Fruit fly (Drosophila melanogaster) whole organism, embryonic: ENCODE data around the gene CG7530.

Source experiments
- CG10431 ChIP-seq: fragments of 200-800 bp; sonication (Bioruptor generic); optimal IDR thresholded peaks from 3 replicates; lab custom pipeline; 2018; ENCODE audit warnings: missing biosample characterization, mild to moderate bottlenecking, missing genetic modification characterization
- CG12071 ChIP-seq: fragments of 200-800 bp; sonication (Bioruptor generic); optimal IDR thresholded peaks from 3 replicates; lab custom pipeline; 2018; ENCODE audit warnings: missing biosample characterization, mild to moderate bottlenecking, missing genetic modification characterization
- CG12391 ChIP-seq: fragments of 200-800 bp; sonication (Bioruptor generic); optimal IDR thresholded peaks from 3 replicates; lab custom pipeline; 2018; ENCODE audit warnings: missing biosample characterization, mild to moderate bottlenecking, missing genetic modification characterization, moderate library complexity
- CG15601 ChIP-seq: fragments of 200-800 bp; sonication (Bioruptor generic); optimal IDR thresholded peaks from 3 replicates; lab custom pipeline; 2019; ENCODE audit warnings: missing biosample characterization, mild to moderate bottlenecking, missing genetic modification characterization, moderate library complexity
- CG17385 ChIP-seq: fragments of 200-800 bp; sonication (Bioruptor generic); optimal IDR thresholded peaks from 3 replicates; lab custom pipeline; 2018; ENCODE audit warnings: missing biosample characterization, mild to moderate bottlenecking, missing genetic modification characterization
- CG18011 ChIP-seq: fragments of 200-800 bp; sonication (Bioruptor generic); optimal IDR thresholded peaks from 2 replicates; lab custom pipeline; 2017; ENCODE audit warnings: missing biosample characterization, missing genetic modification characterization, mild to moderate bottlenecking, moderate library complexity, missing genotype
- CG2889 ChIP-seq: fragments of 200-800 bp; sonication (Bioruptor generic); IDR thresholded peaks from 3 replicates; pipeline ENCODE4 v1.3.6; 2022; ENCODE audit warnings: missing biosample characterization, missing genetic modification characterization
- CG3163 ChIP-seq: fragments of 200-800 bp; sonication (Bioruptor generic); optimal IDR thresholded peaks from 3 replicates; lab custom pipeline; 2016; ENCODE audit warnings: missing biosample characterization, missing genetic modification characterization
- CG34422 ChIP-seq: fragments of 200-800 bp; sonication (Bioruptor generic); IDR thresholded peaks from 3 replicates; pipeline ENCODE4 v1.3.6; 2022; ENCODE audit warnings: missing biosample characterization, missing genetic modification characterization
- CG4328 ChIP-seq: fragments of 200-800 bp; sonication (Bioruptor generic); optimal IDR thresholded peaks from 3 replicates; lab custom pipeline; 2017; ENCODE audit warnings: missing biosample characterization, missing genetic modification reagents, missing genetic modification characterization
- CG4360 ChIP-seq: fragments of 200-800 bp; sonication (Bioruptor generic); IDR thresholded peaks from 2 replicates; pipeline ENCODE4 v1.3.6; 2022; ENCODE audit warnings: missing biosample characterization, missing genetic modification characterization
- CG5180 ChIP-seq: fragments of 200-800 bp; sonication (Bioruptor generic); optimal IDR thresholded peaks from 3 replicates; lab custom pipeline; 2017; ENCODE audit warnings: missing biosample characterization, missing genetic modification characterization, mild to moderate bottlenecking, moderate library complexity, missing genetic modification reagents
- CG6854 ChIP-seq: fragments of 200-800 bp; sonication (Bioruptor generic); optimal IDR thresholded peaks from 3 replicates; lab custom pipeline; 2017; ENCODE audit warnings: missing biosample characterization, mild to moderate bottlenecking, missing genetic modification characterization
- CG8281 ChIP-seq: fragments of 200-800 bp; sonication (Bioruptor generic); optimal IDR thresholded peaks from 2 replicates; lab custom pipeline; 2018; ENCODE audit warnings: missing biosample characterization, mild to moderate bottlenecking, missing genetic modification characterization, moderate library complexity
- Camta ChIP-seq: fragments of 200-800 bp; sonication (Bioruptor generic); optimal IDR thresholded peaks from 2 replicates; lab custom pipeline; 2016; ENCODE audit warnings: missing biosample characterization, missing genetic modification characterization
- D ChIP-seq, 2 experiments: fragments of 200-800 bp in 1 of 2; fragments of >200 bp in 1 of 2; sonication (Bioruptor generic) in 1 of 2; optimal IDR thresholded peaks; 2 replicates in 1 of 2; 3 replicates in 1 of 2; lab custom pipeline; 2017; ENCODE audit warnings: mild to moderate bottlenecking in 1 of 2, missing biosample characterization in 1 of 2, missing genetic modification characterization in 1 of 2, missing genetic modification reagents in 1 of 2
- Dll ChIP-seq: fragments of 200-800 bp; sonication (Bioruptor generic); IDR thresholded peaks from 4 replicates; pipeline ENCODE4 v1.3.6; 2022; ENCODE audit warnings: missing biosample characterization, missing genetic modification characterization; ENCODE audit not compliant: partially characterized antibody
- Drgx ChIP-seq: fragments of 200-800 bp; sonication (Bioruptor generic); IDR thresholded peaks from 2 replicates; pipeline ENCODE4 v1.3.6; 2022; ENCODE audit warnings: missing biosample characterization, missing genetic modification characterization
- Fer1 ChIP-seq: fragments of 200-800 bp; sonication (Bioruptor generic); optimal IDR thresholded peaks from 2 replicates; lab custom pipeline; 2017; ENCODE audit warnings: missing biosample characterization, mild to moderate bottlenecking, missing genetic modification characterization
- Fer2 ChIP-seq: fragments of 200-800 bp; sonication (Bioruptor generic); optimal IDR thresholded peaks from 2 replicates; lab custom pipeline; 2018; ENCODE audit warnings: missing biosample characterization, mild to moderate bottlenecking, missing genetic modification characterization, moderate library complexity
- Jarid2 ChIP-seq: fragments of 200-800 bp; sonication (Bioruptor generic); optimal IDR thresholded peaks from 3 replicates; lab custom pipeline; 2017; ENCODE audit warnings: mild to moderate bottlenecking, missing biosample characterization, missing genetic modification reagents, missing genetic modification characterization
- Med ChIP-seq: fragments of 200-800 bp; sonication (Bioruptor generic); peaks from one replicate; lab custom pipeline; 2016; ENCODE audit warnings: missing biosample characterization, missing genetic modification characterization, mild to moderate bottlenecking, inconsistent platforms, moderate library complexity
- Meics ChIP-seq: fragments of 200-800 bp; sonication (Bioruptor generic); optimal IDR thresholded peaks from 2 replicates; lab custom pipeline; 2017; ENCODE audit warnings: missing biosample characterization, mild to moderate bottlenecking, missing genetic modification characterization
- Ptx1 ChIP-seq: fragments of 200-800 bp; sonication (Bioruptor generic); IDR thresholded peaks from 2 replicates; pipeline ENCODE4 v1.3.6; 2022; ENCODE audit warnings: missing biosample characterization, missing genetic modification characterization
- Sox102F ChIP-seq: fragments of 200-800 bp; sonication (Bioruptor generic); optimal IDR thresholded peaks from 2 replicates; lab custom pipeline; 2018; ENCODE audit warnings: missing biosample characterization, mild to moderate bottlenecking, missing genetic modification characterization, moderate library complexity
- ac ChIP-seq: fragments of 200-800 bp; sonication (Bioruptor generic); optimal IDR thresholded peaks from 3 replicates; lab custom pipeline; 2017; ENCODE audit warnings: missing biosample characterization, mild to moderate bottlenecking, missing genetic modification characterization
- ara ChIP-seq: fragments of 200-800 bp; sonication (Bioruptor generic); IDR thresholded peaks from 2 replicates; pipeline ENCODE4 v1.3.6; 2022; ENCODE audit warnings: missing biosample characterization, missing genetic modification characterization
- bsh ChIP-seq, 2 experiments: fragments of 200-800 bp; sonication (Bioruptor generic); optimal IDR thresholded peaks; 2 replicates each; lab custom pipeline; 2017 to 2018; ENCODE audit warnings: mild to moderate bottlenecking in 2 of 2, missing biosample characterization in 2 of 2, missing genetic modification characterization in 2 of 2, moderate library complexity in 1 of 2
- grau ChIP-seq: fragments of 200-800 bp; optimal IDR thresholded peaks from 3 replicates; lab custom pipeline; 2019; ENCODE audit warnings: missing biosample characterization, mild to moderate bottlenecking, missing genetic modification characterization, moderate library complexity
- grn ChIP-seq: fragments of 200-800 bp; sonication (Bioruptor generic); optimal IDR thresholded peaks from 3 replicates; lab custom pipeline; 2017; ENCODE audit warnings: missing biosample characterization, missing genetic modification characterization
- hth ChIP-seq: fragments of >200 bp; optimal IDR thresholded peaks from 2 replicates; lab custom pipeline; 2017; ENCODE audit warnings: inconsistent platforms
- ind ChIP-seq: fragments of 200-800 bp; sonication (Bioruptor generic); optimal IDR thresholded peaks from 3 replicates; lab custom pipeline; 2016; ENCODE audit warnings: missing biosample characterization, missing genetic modification characterization
- klu ChIP-seq: fragments of 200-800 bp; sonication (Bioruptor generic); IDR thresholded peaks from 2 replicates; pipeline ENCODE4 v1.3.6; 2022; ENCODE audit warnings: missing biosample characterization, missing genetic modification characterization
- nom ChIP-seq: fragments of 200-800 bp; sonication (Bioruptor generic); optimal IDR thresholded peaks from 2 replicates; lab custom pipeline; 2017; ENCODE audit warnings: missing biosample characterization, missing genetic modification characterization, mild to moderate bottlenecking, moderate library complexity, missing genetic modification reagents
- pzg ChIP-seq: fragments of 200-800 bp; sonication (Bioruptor generic); optimal IDR thresholded peaks from 3 replicates; lab custom pipeline; 2018; ENCODE audit warnings: missing biosample characterization, mild to moderate bottlenecking, missing genetic modification characterization, moderate library complexity
- rib ChIP-seq: fragments of 200-800 bp; sonication (Bioruptor generic); IDR thresholded peaks from 2 replicates; pipeline ENCODE4 v1.3.6; 2022; ENCODE audit warnings: missing biosample characterization, missing genetic modification characterization
- schlank ChIP-seq: fragments of 200-800 bp; sonication (Bioruptor generic); optimal IDR thresholded peaks from 2 replicates; lab custom pipeline; 2018; ENCODE audit warnings: missing biosample characterization, mild to moderate bottlenecking, missing genetic modification characterization
- so ChIP-seq: fragments of 200-800 bp; sonication (Bioruptor generic); IDR thresholded peaks from 3 replicates; pipeline ENCODE4 v1.3.6; 2022; ENCODE audit warnings: missing biosample characterization, missing genetic modification characterization
- ssp ChIP-seq: fragments of 200-800 bp; sonication (Bioruptor generic); IDR thresholded peaks from 2 replicates; pipeline ENCODE4 v1.3.6; 2022; ENCODE audit warnings: missing biosample characterization, missing genetic modification characterization
- tin ChIP-seq: fragments of 200-800 bp; sonication (Bioruptor generic); optimal IDR thresholded peaks from 3 replicates; lab custom pipeline; 2016; ENCODE audit warnings: missing biosample characterization, missing genetic modification characterization
- tna ChIP-seq: fragments of 200-800 bp; sonication (Bioruptor generic); IDR thresholded peaks from 2 replicates; pipeline ENCODE4 v1.3.6; 2022; ENCODE audit warnings: missing biosample characterization, missing genetic modification characterization; ENCODE audit not compliant: partially characterized antibody
- twi ChIP-seq: fragments of 200-800 bp; optimal IDR thresholded peaks from 2 replicates; lab custom pipeline; 2019; ENCODE audit warnings: missing biosample characterization, mild to moderate bottlenecking, missing genetic modification characterization, moderate library complexity
- vnd ChIP-seq: fragments of 200-800 bp; sonication (Bioruptor generic); IDR thresholded peaks from 3 replicates; pipeline ENCODE4 v1.3.6; 2022; ENCODE audit warnings: missing biosample characterization, missing genetic modification characterization; ENCODE audit not compliant: partially characterized antibody
- wek ChIP-seq: fragments of 200-800 bp; sonication (Bioruptor generic); optimal IDR thresholded peaks from 3 replicates; lab custom pipeline; 2018; ENCODE audit warnings: missing biosample characterization, mild to moderate bottlenecking, missing genetic modification characterization, moderate library complexity
- zf30C ChIP-seq: fragments of 200-800 bp; sonication (Bioruptor generic); optimal IDR thresholded peaks from 3 replicates; lab custom pipeline; 2018; ENCODE audit warnings: missing biosample characterization, mild to moderate bottlenecking, missing genetic modification characterization

CG7530 gene

dm6 chr3R:14720130-14720529, 11.2 kb downstream of the CG7530 start (continued):
- TF ChIP-seq CG6854 (GFP tag; lab: Kevin White, UChicago) = no peak
- 0 out of 2 replicates have a peak, but pooled peaks have one; percentile 12 for TF ChIP-seq klu
- peak; percentile 19 for TF ChIP-seq CG12391 (tag; lab: Kevin White, UChicago)
- TF ChIP-seq D (optimal IDR thresholded peaks at IDR 0.05; lab: Kevin White, UChicago) = no peak
- TF ChIP-seq D (GFP tag; optimal IDR thresholded peaks at IDR 0.05; lab: Kevin White, UChicago) = no peak
- TF ChIP-seq CG18011 (GFP tag; lab: Kevin White, UChicago) = no peak
- no peak for TF ChIP-seq CG12071 (GFP tag; lab: Kevin White, UChicago)
- no peak for TF ChIP-seq CG4328
- no peak for TF ChIP-seq ssp (GFP tag; lab: Robert Waterston, UW)
- TF ChIP-seq grn (GFP tag; lab: Kevin White, UChicago) = no peak
- no peak for TF ChIP-seq Dll (GFP tag; lab: Robert Waterston, UW)
- TF ChIP-seq CG2889 (GFP tag; lab: Robert Waterston, UW) = no peak
- no peak for TF ChIP-seq Jarid2 (GFP tag; lab: Kevin White, UChicago)
- TF ChIP-seq so (GFP tag; lab: Robert Waterston, UW) = 0 out of 3 replicates have a peak, but pooled peaks have one; percentile 15
- peak; percentile 41; the same call in 1 of the 2 replicates for TF ChIP-seq Ptx1 (GFP tag; lab: Robert Waterston, UW)
- TF ChIP-seq CG17385 = peak; percentile 2

DNA sequence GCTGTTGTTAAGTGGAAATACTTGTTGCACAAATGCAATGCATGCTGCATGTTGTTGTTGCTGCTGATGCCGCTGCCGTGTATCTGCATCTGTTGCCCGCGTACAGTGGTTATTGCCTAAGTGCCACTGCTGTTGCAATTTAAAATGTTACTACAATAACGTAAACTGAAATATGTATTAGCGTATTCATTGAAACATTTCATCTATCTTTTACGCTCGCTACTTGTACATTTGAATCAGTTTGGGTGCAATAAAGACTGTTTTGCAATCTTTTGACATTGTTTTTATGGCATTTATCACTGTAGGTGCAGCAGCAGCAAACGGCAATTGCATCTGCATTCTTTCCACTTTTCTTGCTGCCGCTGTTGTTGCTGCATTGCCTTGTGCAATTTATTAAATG, 11.9 kb downstream of the CG7530 start:
- TF ChIP-seq Med = peak; percentile 27
- TF ChIP-seq wek (GFP tag; lab: Kevin White, UChicago) = no peak
- TF ChIP-seq nom (GFP tag; lab: Kevin White, UChicago) = peak; percentile 66
- peak in 1 of 2 experiments; percentile 68 for TF ChIP-seq bsh (GFP tag; optimal IDR thresholded peaks at IDR 0.05; lab: Kevin White, UChicago)
- no peak for TF ChIP-seq CG34422 (GFP tag; lab: Robert Waterston, UW)
- peak; percentile 88 for TF ChIP-seq Drgx (GFP tag; lab: Robert Waterston, UW)
- TF ChIP-seq grau (tag; lab: Kevin White, UChicago) = peak; percentile 75
- peak; percentile 78 for TF ChIP-seq CG4360

DNA sequence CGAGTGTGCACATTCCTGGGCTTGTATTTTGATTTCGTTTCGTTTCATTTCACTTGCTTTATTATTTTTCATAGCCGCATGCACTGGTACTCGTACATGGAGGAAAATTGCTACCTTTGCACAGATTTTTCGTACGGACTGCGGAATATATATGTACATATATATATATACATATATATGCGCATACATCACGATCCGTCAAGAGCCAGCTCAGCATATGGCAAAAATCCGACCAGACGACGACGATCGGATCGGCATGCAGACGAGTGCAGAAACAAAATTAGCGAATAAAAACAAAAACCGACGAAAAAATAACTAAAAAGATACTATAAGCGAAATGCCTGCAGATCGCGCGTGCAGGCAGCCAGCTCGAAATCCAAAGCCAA, 13.6 kb downstream of the CG7530 start:
- TF ChIP-seq twi (no peak), CG8281 (tag; lab: Kevin White, UChicago) (no peak), Camta (GFP tag; lab: Kevin White, UChicago) (no peak)

dm6 chr3R:14717076-14717711, 14.1 kb downstream of the CG7530 start:
- TF ChIP-seq CG3163 (no peak), twi (peak; percentile 100), CG15601 (tag; lab: Kevin White, UChicago) (no peak), ind (GFP tag; lab: Kevin White, UChicago) (no peak), tin (no peak), CG5180 (GFP tag; lab: Kevin White, UChicago) (no peak), zf30C (GFP tag; lab: Kevin White, UChicago) (peak; percentile 81), rib (no peak), hth (lab: Kevin White, UChicago) (no peak), Meics (GFP tag; lab: Kevin White, UChicago) (no peak), schlank (no peak), Fer1 (GFP tag; lab: Kevin White, UChicago) (no peak), ara (GFP tag; lab: Robert Waterston, UW) (peak; percentile 19; the same call in 1 of the 2 replicates), Sox102F (GFP tag; lab: Kevin White, UChicago) (peak; percentile 34), vnd (GFP tag; lab: Robert Waterston, UW) (no peak), ac (GFP tag; lab: Kevin White, UChicago) (peak; percentile 43), CG10431 (GFP tag; lab: Kevin White, UChicago) (no peak), tna (no peak), Fer2 (no peak), pzg (no peak)
